Fruit fly (Drosophila melanogaster): ENCODE results near the gene ftz-f1.

DNA sequence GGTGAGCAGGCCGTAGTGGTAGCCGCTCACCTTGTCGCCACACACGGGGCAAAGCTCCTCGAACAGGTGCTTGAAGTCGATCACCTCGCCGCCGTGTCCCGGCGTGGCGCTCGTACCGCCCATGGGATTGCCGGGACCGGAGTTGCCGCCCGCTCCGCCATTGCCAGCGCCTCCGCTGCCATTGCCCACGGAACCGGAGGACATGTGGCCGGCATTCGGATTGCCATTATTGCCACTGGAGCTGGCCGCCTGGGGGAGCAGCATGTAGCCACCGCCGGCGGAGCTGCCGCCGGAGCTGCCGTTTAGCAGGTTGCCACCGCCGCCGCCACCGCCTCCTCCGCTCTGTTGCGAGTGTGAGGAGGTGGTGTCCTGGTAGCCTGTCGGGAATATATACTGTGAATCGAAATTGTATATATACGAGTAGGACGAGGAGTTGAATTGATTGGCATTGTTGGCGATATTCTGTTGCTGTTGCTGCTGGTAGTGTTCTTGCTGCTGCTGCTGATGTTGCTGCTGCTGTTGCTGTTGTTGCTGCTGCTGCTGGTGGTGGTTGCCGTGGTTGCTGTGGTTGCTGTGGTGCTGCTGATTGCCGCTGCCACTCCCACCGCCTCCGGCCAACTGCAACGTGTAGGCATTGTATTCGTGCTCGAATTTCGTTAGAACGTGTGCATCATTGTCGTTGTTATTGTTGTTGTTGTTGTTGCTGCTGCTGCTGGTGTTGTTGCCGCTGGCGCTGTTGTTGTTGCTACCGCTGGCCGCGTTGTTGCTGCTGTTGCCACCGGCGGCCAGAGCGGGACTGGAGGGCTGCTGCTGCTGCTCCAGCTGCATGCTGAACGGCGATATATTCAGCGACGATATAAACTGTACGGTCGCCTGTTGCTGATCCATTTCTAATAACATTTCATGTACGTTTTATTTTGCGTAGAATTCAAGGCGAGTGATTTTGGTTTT is 37.3 kb downstream of the ftz-f1 start:
- TF ChIP-seq CG12605 (GFP tag; IDR thresholded peaks at IDR 0.05) (no peak), CG17806 (tag; optimal IDR thresholded peaks at IDR 0.05) (no peak), CG15710 (tag; optimal IDR thresholded peaks at IDR 0.05) (no peak), Snoo (tag; optimal IDR thresholded peaks at IDR 0.05) (no peak)
